Worm (Caenorhabditis elegans) whole organism, L1 larva: Measurements from ENCODE around the gene pals-25.

Experiments used
- ama-1 ChIP-seq: fragments of 150-350 bp; optimal IDR thresholded peaks from 2 replicates; lab custom pipeline; 2014
- nhr-90 ChIP-seq: sonication (generic microtip); optimal IDR thresholded peaks from 2 replicates; lab custom pipeline; 2016; ENCODE audit warnings: mild to moderate bottlenecking, missing genetic modification characterization, missing compliant biosample characterization; ENCODE audit not compliant: poor library complexity
- pqm-1 ChIP-seq: sonication (generic microtip); optimal IDR thresholded peaks from 3 replicates; lab custom pipeline; 2017; ENCODE audit warnings: missing biosample characterization, missing genetic modification characterization

DNA sequence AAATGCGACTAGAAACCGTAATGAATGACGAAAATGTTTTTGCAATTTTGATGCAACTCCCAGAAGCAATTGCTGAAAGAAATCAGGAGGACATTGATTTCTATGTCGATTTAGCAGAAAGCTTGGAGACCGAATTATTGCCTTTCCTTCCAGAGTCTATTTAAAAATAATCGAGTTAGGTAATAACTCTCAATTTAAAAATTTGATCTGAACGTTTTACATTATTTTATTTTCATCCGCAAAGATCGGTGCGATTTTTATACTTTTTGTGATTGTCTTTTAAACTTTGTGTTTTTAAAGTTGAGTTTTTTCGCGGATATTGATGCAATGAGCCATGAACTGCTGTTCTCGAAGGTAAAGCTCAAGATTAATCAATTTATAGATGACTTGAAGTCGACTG, 9.8 kb upstream of the pals-25 start, which contains the start of gene pals-23:
- TF ChIP-seq ama-1 (lab: Kevin White, UChicago): no peak
- TF ChIP-seq pqm-1 (tag; lab: Kevin White, UChicago): no peak
- no peak for TF ChIP-seq nhr-90
